Fruit fly (Drosophila melanogaster) whole organism, embryonic: ENCODE data around the gene CG4338.

Source experiments
- Atf3 ChIP-seq: fragments of 200-800 bp; sonication (Bioruptor generic); optimal IDR thresholded peaks from 3 replicates; lab custom pipeline; 2016; ENCODE audit warnings: missing biosample characterization, missing genetic modification characterization
- CG12104 ChIP-seq: fragments of 200-800 bp; sonication (Bioruptor generic); optimal IDR thresholded peaks from 3 replicates; lab custom pipeline; 2016; ENCODE audit warnings: missing biosample characterization, missing genetic modification characterization
- CG12236 ChIP-seq: fragments of 200-800 bp; sonication (Bioruptor generic); optimal IDR thresholded peaks from 2 replicates; lab custom pipeline; 2016; ENCODE audit warnings: missing biosample characterization, missing genetic modification characterization
- CG13894 ChIP-seq: fragments of 200-800 bp; sonication (Bioruptor generic); optimal IDR thresholded peaks from 3 replicates; lab custom pipeline; 2018; ENCODE audit warnings: missing biosample characterization, mild to moderate bottlenecking, missing genetic modification characterization, moderate library complexity
- CG14710 ChIP-seq: fragments of 200-800 bp; sonication (Bioruptor generic); optimal IDR thresholded peaks from 3 replicates; lab custom pipeline; 2019; ENCODE audit warnings: missing biosample characterization, mild to moderate bottlenecking, missing genetic modification characterization, moderate library complexity
- CG15011 ChIP-seq: fragments of 200-800 bp; sonication (Bioruptor generic); optimal IDR thresholded peaks from 3 replicates; lab custom pipeline; 2018; ENCODE audit warnings: missing biosample characterization, mild to moderate bottlenecking, missing genetic modification characterization
- CG15073 ChIP-seq: fragments of 200-800 bp; sonication (Bioruptor generic); optimal IDR thresholded peaks from 2 replicates; lab custom pipeline; 2016; ENCODE audit warnings: missing biosample characterization, missing genetic modification characterization
- CG16779 ChIP-seq: fragments of 200-800 bp; sonication (Bioruptor generic); IDR thresholded peaks from 2 replicates; pipeline ENCODE4 v1.3.6; 2022; ENCODE audit warnings: missing biosample characterization, missing genetic modification characterization
- CG18262 ChIP-seq: fragments of 200-800 bp; optimal IDR thresholded peaks from 3 replicates; lab custom pipeline; 2019; ENCODE audit warnings: missing biosample characterization, mild to moderate bottlenecking, missing genetic modification characterization, moderate library complexity
- CG18619 ChIP-seq: fragments of 200-800 bp; sonication (Bioruptor generic); optimal IDR thresholded peaks from 3 replicates; lab custom pipeline; 2017; ENCODE audit warnings: missing biosample characterization, mild to moderate bottlenecking, missing genetic modification characterization
- CG3163 ChIP-seq: fragments of 200-800 bp; sonication (Bioruptor generic); optimal IDR thresholded peaks from 3 replicates; lab custom pipeline; 2016; ENCODE audit warnings: missing biosample characterization, missing genetic modification characterization
- CG32767 ChIP-seq: fragments of 200-800 bp; sonication (Bioruptor generic); IDR thresholded peaks from 2 replicates; pipeline ENCODE4 v1.3.6; 2022; ENCODE audit warnings: missing biosample characterization, missing genetic modification characterization
- CG3281 ChIP-seq: fragments of 200-800 bp; sonication (Bioruptor generic); optimal IDR thresholded peaks from 3 replicates; lab custom pipeline; 2017; ENCODE audit warnings: missing biosample characterization, mild to moderate bottlenecking, missing genetic modification characterization
- CG6683 ChIP-seq: fragments of 200-800 bp; sonication (Bioruptor generic); optimal IDR thresholded peaks from 2 replicates; lab custom pipeline; 2017; ENCODE audit warnings: missing biosample characterization, mild to moderate bottlenecking, missing genetic modification characterization, missing genetic modification reagents
- CG8359 ChIP-seq: fragments of 200-800 bp; sonication (Bioruptor generic); optimal IDR thresholded peaks from 2 replicates; lab custom pipeline; 2017; ENCODE audit warnings: missing biosample characterization, mild to moderate bottlenecking, missing genetic modification characterization, borderline replicate concordance
- CG9609 ChIP-seq: fragments of 200-800 bp; sonication (Bioruptor generic); optimal IDR thresholded peaks from 3 replicates; lab custom pipeline; 2016; ENCODE audit warnings: missing biosample characterization, missing genetic modification characterization
- CG9797 ChIP-seq: fragments of 200-800 bp; sonication (Bioruptor generic); optimal IDR thresholded peaks from 3 replicates; lab custom pipeline; 2018; ENCODE audit warnings: missing biosample characterization, mild to moderate bottlenecking, missing genetic modification characterization
- Dip3 ChIP-seq: fragments of 200-800 bp; sonication (Bioruptor generic); optimal IDR thresholded peaks from 3 replicates; lab custom pipeline; 2016; ENCODE audit warnings: missing biosample characterization, missing genetic modification characterization
- Elba2 ChIP-seq: fragments of 200-800 bp; sonication (Bioruptor generic); optimal IDR thresholded peaks from 3 replicates; lab custom pipeline; 2016; ENCODE audit warnings: missing biosample characterization, missing genetic modification characterization
- Ets65A ChIP-seq: fragments of 200-800 bp; sonication (Bioruptor generic); peaks from one replicate; lab custom pipeline; 2016; ENCODE audit warnings: missing biosample characterization, missing genetic modification characterization
- Gsc ChIP-seq: fragments of 200-800 bp; sonication (Bioruptor generic); IDR thresholded peaks from 2 replicates; pipeline ENCODE4 v1.3.6; 2022; ENCODE audit warnings: missing biosample characterization, missing genetic modification characterization
- HLH4C ChIP-seq: fragments of 200-800 bp; sonication (Bioruptor generic); IDR thresholded peaks from 3 replicates; pipeline ENCODE4 v1.3.6; 2022; ENCODE audit warnings: missing biosample characterization, missing genetic modification characterization; ENCODE audit not compliant: partially characterized antibody
- HmgZ ChIP-seq: fragments of 200-800 bp; sonication (Bioruptor generic); optimal IDR thresholded peaks from 2 replicates; lab custom pipeline; 2018; ENCODE audit warnings: missing biosample characterization, mild to moderate bottlenecking, missing genetic modification characterization
- Hmr ChIP-seq: fragments of 200-800 bp; sonication (Bioruptor generic); optimal IDR thresholded peaks from 3 replicates; lab custom pipeline; 2017; ENCODE audit warnings: mild to moderate bottlenecking, missing biosample characterization, missing genetic modification reagents, missing genetic modification characterization
- Hr51 ChIP-seq, 2 experiments: fragments of 200-800 bp; sonication (Bioruptor generic); optimal IDR thresholded peaks; 2 replicates in 1 of 2; 3 replicates in 1 of 2; lab custom pipeline; 2016 to 2018; ENCODE audit warnings: missing biosample characterization in 2 of 2, missing genetic modification characterization in 2 of 2, mild to moderate bottlenecking in 1 of 2, moderate library complexity in 1 of 2
- Hsf ChIP-seq: fragments of 200-800 bp; sonication (Bioruptor generic); optimal IDR thresholded peaks from 3 replicates; lab custom pipeline; 2016; ENCODE audit warnings: missing biosample characterization, missing genetic modification characterization
- Mad ChIP-seq: fragments of 200-800 bp; sonication (Bioruptor generic); optimal IDR thresholded peaks from 2 replicates; lab custom pipeline; 2016; ENCODE audit warnings: missing biosample characterization, missing genetic modification characterization
- Meics ChIP-seq: fragments of 200-800 bp; sonication (Bioruptor generic); optimal IDR thresholded peaks from 2 replicates; lab custom pipeline; 2017; ENCODE audit warnings: missing biosample characterization, mild to moderate bottlenecking, missing genetic modification characterization
- Oaz ChIP-seq: fragments of 200-800 bp; sonication (Bioruptor generic); IDR thresholded peaks from 2 replicates; pipeline ENCODE4 v1.3.6; 2022; ENCODE audit warnings: missing biosample characterization, missing genetic modification characterization
- ab ChIP-seq: fragments of 200-800 bp; sonication (Bioruptor generic); optimal IDR thresholded peaks from 2 replicates; lab custom pipeline; 2016; ENCODE audit warnings: missing biosample characterization, missing genetic modification characterization
- cad ChIP-seq: fragments of >200 bp; optimal IDR thresholded peaks from 2 replicates; lab custom pipeline; 2017; ENCODE audit warnings: missing biosample characterization, missing genetic modification characterization
- chif ChIP-seq, 2 experiments: fragments of 200-800 bp; sonication (Bioruptor generic); optimal IDR thresholded peaks; 3 replicates each; lab custom pipeline; 2016; ENCODE audit warnings: missing biosample characterization in 2 of 2, missing genetic modification characterization in 2 of 2
- crc ChIP-seq: fragments of 200-800 bp; sonication (Bioruptor generic); optimal IDR thresholded peaks from 2 replicates; lab custom pipeline; 2016; ENCODE audit warnings: missing biosample characterization, missing genetic modification characterization
- dysf ChIP-seq: fragments of 200-800 bp; sonication (Bioruptor generic); IDR thresholded peaks from 3 replicates; pipeline ENCODE4 v1.3.6; 2022; ENCODE audit warnings: missing biosample characterization, missing genetic modification characterization
- fd64A ChIP-seq: fragments of 200-800 bp; sonication (Bioruptor generic); optimal IDR thresholded peaks from 3 replicates; lab custom pipeline; 2018; ENCODE audit warnings: missing biosample characterization, mild to moderate bottlenecking, missing genetic modification characterization
- gsb-n ChIP-seq: fragments of 200-800 bp; sonication (Bioruptor generic); optimal IDR thresholded peaks from 3 replicates; lab custom pipeline; 2018; ENCODE audit warnings: missing biosample characterization, mild to moderate bottlenecking, missing genetic modification characterization
- p53 ChIP-seq: fragments of 200-800 bp; sonication (Bioruptor generic); optimal IDR thresholded peaks from 2 replicates; lab custom pipeline; 2016; ENCODE audit warnings: missing biosample characterization, missing genetic modification characterization
- peb ChIP-seq: fragments of 200-800 bp; sonication (Bioruptor generic); IDR thresholded peaks from 2 replicates; pipeline ENCODE4 v1.3.6; 2022; ENCODE audit warnings: missing biosample characterization, missing genetic modification characterization
- psq ChIP-seq: fragments of 200-800 bp; sonication (Bioruptor generic); optimal IDR thresholded peaks from 2 replicates; lab custom pipeline; 2017; ENCODE audit warnings: missing biosample characterization, missing genetic modification characterization
- sd ChIP-seq: fragments of 200-800 bp; sonication (Bioruptor generic); optimal IDR thresholded peaks from 3 replicates; lab custom pipeline; 2018; ENCODE audit warnings: missing biosample characterization, mild to moderate bottlenecking, missing genetic modification characterization, moderate library complexity
- sima ChIP-seq: fragments of 200-800 bp; sonication (Bioruptor generic); optimal IDR thresholded peaks from 2 replicates; lab custom pipeline; 2016; ENCODE audit warnings: missing biosample characterization, missing genetic modification characterization
- stwl ChIP-seq: fragments of 200-800 bp; sonication (Bioruptor generic); optimal IDR thresholded peaks from 3 replicates; lab custom pipeline; 2018; ENCODE audit warnings: missing biosample characterization, mild to moderate bottlenecking, missing genetic modification characterization, moderate library complexity
- sug ChIP-seq: fragments of 200-800 bp; optimal IDR thresholded peaks from 2 replicates; lab custom pipeline; 2019; ENCODE audit warnings: missing biosample characterization, mild to moderate bottlenecking, missing genetic modification characterization, moderate library complexity
- trem ChIP-seq: fragments of 200-800 bp; optimal IDR thresholded peaks from 3 replicates; lab custom pipeline; 2019; ENCODE audit warnings: missing biosample characterization, mild to moderate bottlenecking, missing genetic modification characterization, moderate library complexity
- unpg ChIP-seq: fragments of 200-800 bp; sonication (Bioruptor generic); optimal IDR thresholded peaks from 3 replicates; lab custom pipeline; 2018; ENCODE audit warnings: missing biosample characterization, mild to moderate bottlenecking, missing genetic modification characterization, moderate library complexity
- zfh1 ChIP-seq: fragments of 200-800 bp; sonication (Bioruptor generic); IDR thresholded peaks from 3 replicates; pipeline ENCODE4 v1.3.6; 2022; ENCODE audit warnings: missing biosample characterization, missing genetic modification characterization

The CG4338 gene

DNA sequence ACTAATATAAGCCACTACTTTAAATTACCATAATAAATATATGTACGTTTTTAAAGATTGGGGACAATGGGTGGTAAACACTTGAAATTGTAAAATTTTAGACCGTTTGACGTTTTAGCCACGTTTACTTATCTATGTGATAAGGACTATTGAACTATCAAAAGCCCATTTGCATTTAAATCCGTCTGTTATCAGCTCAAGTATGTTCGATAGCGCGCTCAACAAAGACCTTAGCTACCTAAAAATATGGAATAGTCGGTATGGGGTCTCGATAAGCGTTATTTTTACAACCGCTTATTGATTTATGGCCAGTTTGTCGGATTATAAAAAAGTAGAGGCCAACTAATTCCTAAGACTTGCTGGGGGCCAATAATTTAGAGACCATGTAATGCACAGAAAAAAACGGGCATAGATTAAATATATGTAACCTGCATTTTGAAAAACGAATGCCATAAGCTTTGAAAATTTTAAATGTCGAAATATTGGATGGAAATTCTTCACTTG, 43.6 kb upstream of the CG4338 start (continued):
- TF ChIP-seq CG6683 (GFP tag; lab: Kevin White, UChicago), result no peak
- TF ChIP-seq CG12104 (GFP tag; lab: Kevin White, UChicago), result no peak
- no peak for TF ChIP-seq Hmr (GFP tag; lab: Kevin White, UChicago)
- TF ChIP-seq sug, result peak; percentile 100
- TF ChIP-seq CG3281 (GFP tag; lab: Kevin White, UChicago), result peak; percentile 12
- TF ChIP-seq CG12236 (GFP tag; lab: Kevin White, UChicago), result no peak
- TF ChIP-seq Hsf (GFP tag; lab: Kevin White, UChicago), result no peak
- no peak for TF ChIP-seq CG8359 (GFP tag; lab: Kevin White, UChicago)
- TF ChIP-seq Gsc (GFP tag; lab: Robert Waterston, UW), result no peak
- peak; percentile 97 for TF ChIP-seq sd (tag; lab: Kevin White, UChicago)

DNA sequence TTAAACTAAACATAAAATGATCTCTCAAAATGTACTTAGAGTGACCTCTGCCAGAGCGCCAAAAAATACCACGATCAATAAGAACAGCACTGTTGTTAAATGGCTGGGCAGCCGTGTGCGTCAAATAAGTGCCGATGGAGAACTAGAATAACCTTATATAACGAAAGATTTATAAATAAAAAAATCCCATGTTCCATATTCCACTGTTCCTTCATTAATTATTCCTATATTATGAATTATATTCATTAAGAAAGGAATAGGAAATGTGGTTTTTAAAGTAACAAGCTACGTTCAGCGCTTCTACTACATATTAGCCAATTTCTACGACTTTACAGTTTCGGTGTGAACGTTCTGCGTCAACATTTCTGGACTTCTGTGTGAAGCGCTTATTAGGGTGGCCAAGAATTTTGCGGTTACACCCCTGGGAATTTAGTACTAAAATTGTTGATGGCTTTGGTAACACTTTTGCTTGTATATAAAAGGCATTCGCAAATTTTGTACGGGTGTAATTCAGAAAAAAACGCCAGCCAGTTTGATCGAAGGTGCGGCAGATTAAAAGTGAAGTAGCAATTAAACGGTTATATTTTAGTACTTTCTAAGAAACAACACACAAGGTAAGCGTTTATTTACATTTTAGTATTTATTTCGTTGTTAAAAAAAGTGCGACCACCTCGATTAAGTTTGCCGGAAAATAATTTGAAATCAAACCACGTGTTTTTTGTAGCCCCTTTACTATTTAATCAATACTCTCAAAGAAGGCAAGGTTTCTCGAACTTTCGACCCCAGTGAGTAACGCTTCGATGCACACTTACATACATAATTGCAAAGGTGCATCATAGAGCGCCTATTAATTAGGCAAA, 32.9 kb upstream of the CG4338 start, which contains the start of the genes tefu and Hsc70-4:
tefu (minus strand) TSS at position 51 of the 860 bp plus-strand sequence.
Hsc70-4 (plus strand) TSS at position 502 of the 860 bp plus-strand sequence.
- peak; percentile 78 for TF ChIP-seq Hsf (GFP tag; lab: Kevin White, UChicago)
- TF ChIP-seq stwl (tag; lab: Kevin White, UChicago), result peak; percentile 70
- peak; percentile 1 for TF ChIP-seq p53
- peak; percentile 8 for TF ChIP-seq crc (GFP tag; lab: Kevin White, UChicago)
- TF ChIP-seq peb (GFP tag; lab: Robert Waterston, UW), result peak; percentile 49; the same call in 1 of the 2 replicates
- no peak for TF ChIP-seq CG18262 (tag; lab: Kevin White, UChicago)
- TF ChIP-seq CG18619 (GFP tag; lab: Kevin White, UChicago), result peak; percentile 76
- peak; percentile 60; the same call in 1 of the 2 replicates for TF ChIP-seq Oaz (GFP tag; lab: Robert Waterston, UW)
- TF ChIP-seq CG14710 (tag; lab: Kevin White, UChicago), result peak; percentile 92
- peak; percentile 11; the same call in 1 of the 3 replicates for TF ChIP-seq HLH4C (GFP tag; lab: Robert Waterston, UW)
- peak; percentile 80 for TF ChIP-seq Meics (GFP tag; lab: Kevin White, UChicago)
- peak in 1 of 2 experiments; percentile 83 for TF ChIP-seq chif (GFP tag; optimal IDR thresholded peaks at IDR 0.05; lab: Kevin White, UChicago)
- TF ChIP-seq psq (GFP tag; lab: Kevin White, UChicago), result no peak
- TF ChIP-seq CG9609, result peak; percentile 73
- no peak for TF ChIP-seq cad
- peak; percentile 12 for TF ChIP-seq sima (GFP tag; lab: Kevin White, UChicago)
- peak; percentile 64 for TF ChIP-seq HmgZ (tag; lab: Kevin White, UChicago)
- TF ChIP-seq CG15073 (GFP tag; lab: Kevin White, UChicago), result no peak
- peak; percentile 68 for TF ChIP-seq Mad (GFP tag; lab: Kevin White, UChicago)
- TF ChIP-seq Elba2 (GFP tag; lab: Kevin White, UChicago), result peak; percentile 88
- peak; percentile 96 for TF ChIP-seq CG9797 (GFP tag; lab: Kevin White, UChicago)
- TF ChIP-seq Hr51 (GFP tag; optimal IDR thresholded peaks at IDR 0.05; lab: Kevin White, UChicago), result peak in 1 of 2 experiments; percentile 70
- TF ChIP-seq Atf3 (GFP tag; lab: Kevin White, UChicago), result peak; percentile 71
- peak; percentile 53 for TF ChIP-seq CG3163 (GFP tag; lab: Kevin White, UChicago)
- TF ChIP-seq CG15011 (GFP tag; lab: Kevin White, UChicago), result peak; percentile 54
- TF ChIP-seq CG16779 (GFP tag; lab: Robert Waterston, UW), result no peak
- no peak for TF ChIP-seq fd64A (GFP tag; lab: Kevin White, UChicago)
- peak; percentile 63; the same call in 1 of the 3 replicates for TF ChIP-seq zfh1
- peak; percentile 98 for TF ChIP-seq Ets65A
- peak; percentile 85 for TF ChIP-seq dysf (GFP tag; lab: Robert Waterston, UW)
- TF ChIP-seq trem, result peak; percentile 65
- peak; percentile 76 for TF ChIP-seq CG13894 (tag; lab: Kevin White, UChicago)
- peak; percentile 77 for TF ChIP-seq ab (GFP tag; lab: Kevin White, UChicago)
- peak; percentile 60; the same call in 1 of the 2 replicates for TF ChIP-seq CG32767 (GFP tag; lab: Robert Waterston, UW)
- peak; percentile 42; the same call in 1 of the 2 replicates for TF ChIP-seq Gsc (GFP tag; lab: Robert Waterston, UW)
- TF ChIP-seq gsb-n (tag; lab: Kevin White, UChicago), result peak; percentile 55
- peak; percentile 77 for TF ChIP-seq Dip3 (GFP tag; lab: Kevin White, UChicago)
- TF ChIP-seq unpg (GFP tag; lab: Kevin White, UChicago), result peak; percentile 62
